Worm (Caenorhabditis elegans) whole organism, L3 larva: ENCODE data around the gene nfm-1.

Experiments used
- R02D3.7 ChIP-seq: fragments of 150-350 bp; optimal IDR thresholded peaks from 2 replicates; lab custom pipeline; 2014; ENCODE audit warnings: missing biosample characterization, missing genetic modification characterization
- ZK546.5 ChIP-seq: sonication (generic microtip); optimal IDR thresholded peaks from 2 replicates; lab custom pipeline; 2017; ENCODE audit warnings: missing biosample characterization, missing genetic modification characterization
- ama-1 ChIP-seq: fragments of 150-350 bp; optimal IDR thresholded peaks from 2 replicates; lab custom pipeline; 2018
- ceh-82 ChIP-seq: fragments of 150-350 bp; optimal IDR thresholded peaks from 2 replicates; lab custom pipeline; 2014; ENCODE audit warnings: missing biosample characterization, missing genetic modification characterization
- egl-27 ChIP-seq: sonication (generic microtip); optimal IDR thresholded peaks from 4 replicates; lab custom pipeline; 2017; ENCODE audit warnings: missing biosample characterization, missing genetic modification reagents, missing genetic modification characterization
- egl-5 ChIP-seq: fragments of 150-350 bp; optimal IDR thresholded peaks from 2 replicates; lab custom pipeline; 2017; ENCODE audit warnings: missing biosample characterization, missing genetic modification reagents, missing genetic modification characterization, inconsistent platforms
- elt-1 ChIP-seq: fragments of 150-350 bp; optimal IDR thresholded peaks from 2 replicates; lab custom pipeline; 2014; ENCODE audit warnings: missing biosample characterization, missing genetic modification characterization
- elt-2 ChIP-seq: sonication (generic microtip); optimal IDR thresholded peaks from 2 replicates; lab custom pipeline; 2016; ENCODE audit warnings: missing genetic modification reagents, mild to moderate bottlenecking, missing genetic modification characterization, missing compliant biosample characterization
- elt-3 ChIP-seq, 3 experiments: fragments of 150-350 bp in 1 of 3; sonication (generic microtip) in 2 of 3; optimal IDR thresholded peaks; 2 replicates in 2 of 3; 4 replicates in 1 of 3; lab custom pipeline; 2014 to 2017; ENCODE audit warnings: missing biosample characterization in 3 of 3, missing genetic modification characterization in 3 of 3
- eor-1 ChIP-seq, 2 experiments: fragments of 150-350 bp; optimal IDR thresholded peaks; 2 replicates each; lab custom pipeline; 2014 to 2018; ENCODE audit warnings: missing biosample characterization in 2 of 2, missing genetic modification characterization in 2 of 2
- fkh-10 ChIP-seq: sonication (generic microtip); optimal IDR thresholded peaks from 2 replicates; lab custom pipeline; 2017; ENCODE audit warnings: missing biosample characterization, missing genetic modification reagents, missing genetic modification characterization
- fkh-2 ChIP-seq: fragments of 150-350 bp; optimal IDR thresholded peaks from 2 replicates; lab custom pipeline; 2014; ENCODE audit warnings: missing biosample characterization, missing genetic modification reagents, missing genetic modification characterization
- fos-1 ChIP-seq: fragments of 150-350 bp; optimal IDR thresholded peaks from 2 replicates; lab custom pipeline; 2014; ENCODE audit warnings: missing biosample characterization, missing genetic modification characterization
- hmg-11 ChIP-seq: sonication (generic microtip); optimal IDR thresholded peaks from 2 replicates; lab custom pipeline; 2016; ENCODE audit warnings: missing genetic modification characterization, missing compliant biosample characterization
- jun-1 ChIP-seq: fragments of 150-350 bp; optimal IDR thresholded peaks from 2 replicates; lab custom pipeline; 2014; ENCODE audit warnings: missing biosample characterization, missing genetic modification reagents, missing genetic modification characterization
- lin-15B ChIP-seq: fragments of 150-350 bp; optimal IDR thresholded peaks from 2 replicates; lab custom pipeline; 2014; ENCODE audit warnings: missing biosample characterization, missing genetic modification characterization
- lin-39 ChIP-seq: fragments of 150-350 bp; optimal IDR thresholded peaks from 2 replicates; lab custom pipeline; 2018; ENCODE audit warnings: missing biosample characterization, missing genetic modification reagents, missing genetic modification characterization
- lsy-12 ChIP-seq: sonication (generic microtip); optimal IDR thresholded peaks from 2 replicates; lab custom pipeline; 2016; ENCODE audit warnings: mild to moderate bottlenecking, missing genetic modification characterization, missing compliant biosample characterization
- mdl-1 ChIP-seq: fragments of 150-350 bp; optimal IDR thresholded peaks from 2 replicates; lab custom pipeline; 2014; ENCODE audit warnings: missing biosample characterization, missing genetic modification characterization
- nfya-1 ChIP-seq: sonication (generic microtip); optimal IDR thresholded peaks from 2 replicates; lab custom pipeline; 2017; ENCODE audit warnings: missing genetic modification characterization, mild to moderate bottlenecking, missing compliant biosample characterization, antibody characterized with exemption, moderate library complexity; ENCODE audit not compliant: insufficient read depth
- nhr-11 ChIP-seq: fragments of 150-350 bp; optimal IDR thresholded peaks from 2 replicates; lab custom pipeline; 2014; ENCODE audit warnings: missing biosample characterization, missing genetic modification characterization
- nhr-12 ChIP-seq: fragments of 150-350 bp; optimal IDR thresholded peaks from 2 replicates; lab custom pipeline; 2014; ENCODE audit warnings: missing biosample characterization, missing genetic modification characterization
- nhr-23 ChIP-seq: fragments of 150-350 bp; optimal IDR thresholded peaks from 2 replicates; lab custom pipeline; 2014; ENCODE audit warnings: missing biosample characterization, missing genetic modification reagents, missing genetic modification characterization
- nhr-237 ChIP-seq: fragments of 150-350 bp; optimal IDR thresholded peaks from 2 replicates; lab custom pipeline; 2014; ENCODE audit warnings: missing biosample characterization, missing genetic modification characterization
- nhr-25 ChIP-seq: sonication (generic microtip); optimal IDR thresholded peaks from 2 replicates; lab custom pipeline; 2017; ENCODE audit warnings: missing biosample characterization, missing genetic modification characterization
- nhr-28 ChIP-seq: fragments of 150-350 bp; optimal IDR thresholded peaks from 2 replicates; lab custom pipeline; 2014; ENCODE audit warnings: missing biosample characterization, missing genetic modification characterization
- nhr-43 ChIP-seq: sonication (generic microtip); optimal IDR thresholded peaks from 2 replicates; lab custom pipeline; 2016; ENCODE audit warnings: mild to moderate bottlenecking, missing genetic modification characterization, missing compliant biosample characterization; ENCODE audit not compliant: poor library complexity, severe bottlenecking
- nhr-67 ChIP-seq: fragments of 150-350 bp; optimal IDR thresholded peaks from 2 replicates; lab custom pipeline; 2014; ENCODE audit warnings: missing biosample characterization, missing genetic modification characterization
- nhr-76 ChIP-seq: fragments of 150-350 bp; sonication (generic microtip); optimal IDR thresholded peaks from 5 replicates; lab custom pipeline; 2014; ENCODE audit warnings: missing biosample characterization, missing genetic modification characterization
- nhr-77 ChIP-seq: fragments of 150-350 bp; optimal IDR thresholded peaks from 2 replicates; lab custom pipeline; 2014; ENCODE audit warnings: missing biosample characterization, missing genetic modification characterization
- sea-2 ChIP-seq: fragments of 150-350 bp; sonication (generic microtip); optimal IDR thresholded peaks from 4 replicates; lab custom pipeline; 2014; ENCODE audit warnings: missing biosample characterization, missing genetic modification reagents, missing genetic modification characterization
- skn-1 ChIP-seq: fragments of 150-350 bp; optimal IDR thresholded peaks from 2 replicates; lab custom pipeline; 2014; ENCODE audit warnings: missing biosample characterization, missing genetic modification characterization
- snpc-4 ChIP-seq: fragments of 150-350 bp; optimal IDR thresholded peaks from 2 replicates; lab custom pipeline; 2014; ENCODE audit warnings: missing biosample characterization, missing genetic modification characterization
- unc-39 ChIP-seq: sonication (generic microtip); optimal IDR thresholded peaks from 4 replicates; lab custom pipeline; 2017; ENCODE audit warnings: missing biosample characterization, missing genetic modification characterization
- ztf-11 ChIP-seq: fragments of 150-350 bp; optimal IDR thresholded peaks from 2 replicates; lab custom pipeline; 2014; ENCODE audit warnings: missing biosample characterization, missing genetic modification characterization
- ztf-4 ChIP-seq: fragments of 150-350 bp; optimal IDR thresholded peaks from 2 replicates; lab custom pipeline; 2014; ENCODE audit warnings: missing biosample characterization, missing genetic modification characterization

The nfm-1 gene

ce11 chrIII:6139328-6139727, 19.9 kb upstream of the nfm-1 start:
- TF ChIP-seq nhr-237 (no peak), eor-1 (tag; optimal IDR thresholded peaks at IDR 0.05; lab: Kevin White, UChicago) (no peak), lin-39 (peak; percentile 36), fos-1 (tag; lab: Kevin White, UChicago) (no peak), egl-5 (no peak), ZK546.5 (tag; lab: Kevin White, UChicago) (no peak), nhr-43 (tag; lab: Kevin White, UChicago) (no peak)
- TF ChIP-seq, all 47 proteins: peak for 1

- peak; percentile 51 for TF ChIP-seq hmg-11
- TF ChIP-seq eor-1 (tag; optimal IDR thresholded peaks at IDR 0.05; lab: Kevin White, UChicago) = no peak
- TF ChIP-seq nfya-1 (tag; lab: Kevin White, UChicago) = peak; percentile 75
- no peak for TF ChIP-seq nhr-76 (tag; lab: Kevin White, UChicago)
- TF ChIP-seq nhr-67 (tag; lab: Kevin White, UChicago) = no peak
- peak; percentile 56 for TF ChIP-seq lin-39
- TF ChIP-seq ztf-11 = no peak
- no peak for TF ChIP-seq nhr-25 (tag; lab: Kevin White, UChicago)
- TF ChIP-seq nhr-28 (tag; lab: Kevin White, UChicago) = no peak
- no peak for TF ChIP-seq jun-1 (tag; lab: Kevin White, UChicago)
- peak; percentile 6 for TF ChIP-seq snpc-4 (tag; lab: Kevin White, UChicago)
- TF ChIP-seq egl-5 = peak; percentile 45
- no peak for TF ChIP-seq ama-1
Observed at ce11 chrIII:6139932-6140612, 19.2 kb upstream of the nfm-1 start.

ce11 chrIII:6140818-6141217, 18.4 kb upstream of the nfm-1 start:
- no peak for TF ChIP-seq sea-2
- no peak for TF ChIP-seq mdl-1 (tag; lab: Kevin White, UChicago)
- no peak for TF ChIP-seq elt-2
- TF ChIP-seq nhr-25 (tag; lab: Kevin White, UChicago) = no peak
- no peak for TF ChIP-seq R02D3.7 (tag; lab: Kevin White, UChicago)
- no peak for TF ChIP-seq egl-27 (tag; lab: Kevin White, UChicago)
- no peak for TF ChIP-seq nhr-76 (tag; lab: Kevin White, UChicago)

- TF ChIP-seq lin-39 (peak; percentile 30), nhr-67 (tag; lab: Kevin White, UChicago) (no peak), fkh-10 (GFP tag; lab: Kevin White, UChicago) (no peak), jun-1 (tag; lab: Kevin White, UChicago) (peak; percentile 10), nfya-1 (tag; lab: Kevin White, UChicago) (peak; percentile 55), nhr-76 (tag; lab: Kevin White, UChicago) (no peak), elt-1 (tag; lab: Kevin White, UChicago) (peak; percentile 29), elt-2 (no peak), ama-1 (no peak)
Observed at ce11 chrIII:6141532-6141931, 17.7 kb upstream of the nfm-1 start.

ce11 chrIII:6144390-6144962, 14.8 kb upstream of the nfm-1 start:
- TF ChIP-seq mdl-1 (tag; lab: Kevin White, UChicago) (peak; percentile 11), fkh-10 (GFP tag; lab: Kevin White, UChicago) (no peak), nhr-12 (no peak), eor-1 (tag; optimal IDR thresholded peaks at IDR 0.05; lab: Kevin White, UChicago) (no peak), ama-1 (no peak), lin-15B (tag; lab: Kevin White, UChicago) (no peak), fkh-2 (tag; lab: Kevin White, UChicago) (no peak), elt-1 (tag; lab: Kevin White, UChicago) (no peak), lsy-12 (tag; lab: Kevin White, UChicago) (peak; percentile 29), nhr-43 (tag; lab: Kevin White, UChicago) (peak; percentile 30), snpc-4 (tag; lab: Kevin White, UChicago) (no peak), jun-1 (tag; lab: Kevin White, UChicago) (peak; percentile 75), ceh-82 (no peak), nhr-67 (tag; lab: Kevin White, UChicago) (no peak), elt-3 (tag; optimal IDR thresholded peaks at IDR 0.05; lab: Kevin White, UChicago) (no peak), nhr-11 (tag; lab: Kevin White, UChicago) (peak; percentile 34), nhr-77 (tag; lab: Kevin White, UChicago) (no peak), skn-1 (no peak), nhr-237 (no peak), nhr-76 (tag; lab: Kevin White, UChicago) (no peak), nhr-25 (tag; lab: Kevin White, UChicago) (no peak), nfya-1 (tag; lab: Kevin White, UChicago) (peak; percentile 76), unc-39 (tag; lab: Kevin White, UChicago) (no peak), ztf-4 (tag; lab: Kevin White, UChicago) (no peak), nhr-23 (tag; lab: Kevin White, UChicago) (peak; percentile 7)
- TF ChIP-seq, all 47 proteins: peak for 7
